Worm (Caenorhabditis elegans) whole organism, L4/young adult: ENCODE data around the gene M02E1.3.
"Not testable (repeated sequence)": the region's sequence is repeated elsewhere in the genome, so short reads cannot be mapped to it uniquely, and the experiment has no call there.

ENCODE experiments used
- W03F9.2 ChIP-seq: fragments of 150-350 bp; optimal IDR thresholded peaks from 2 replicates; lab custom pipeline; 2014; ENCODE audit warnings: missing biosample characterization, missing genetic modification characterization
- dao-5 ChIP-seq: sonication (generic microtip); optimal IDR thresholded peaks from 2 replicates; lab custom pipeline; 2016; ENCODE audit warnings: missing genotype, missing genetic modification characterization, moderate library complexity, missing compliant biosample characterization
- him-1 ChIP-seq: sonication (generic microtip); optimal IDR thresholded peaks from 2 replicates; lab custom pipeline; 2016; ENCODE audit warnings: missing genotype, missing genetic modification reagents, missing genetic modification characterization, missing compliant biosample characterization

Gene M02E1.3

ce11 chrX:325597-326161 is 3.4 kb downstream of the M02E1.3 start, which contains the start of gene M02E1.1:
Gene M02E1.1 (plus strand): TSS chrX:326111.
- TF ChIP-seq dao-5 (no peak), W03F9.2 (tag; lab: Kevin White, UChicago) (peak; percentile 53)

ce11 chrX:328736-329135 is 6.4 kb downstream of the M02E1.3 start:
- no peak for TF ChIP-seq W03F9.2 (tag; lab: Kevin White, UChicago)
- TF ChIP-seq dao-5: no peak
- TF ChIP-seq him-1 (tag; lab: Kevin White, UChicago): no peak

- no peak for TF ChIP-seq him-1 (tag; lab: Kevin White, UChicago)
- no peak for TF ChIP-seq dao-5
- no peak for TF ChIP-seq W03F9.2 (tag; lab: Kevin White, UChicago)
Measured at ce11 chrX:332643-333042, 10.3 kb downstream of the M02E1.3 start.

ce11 chrX:334452-334851 is 12.1 kb downstream of the M02E1.3 start:
- no peak for TF ChIP-seq dao-5
- TF ChIP-seq him-1 (tag; lab: Kevin White, UChicago): no peak
- TF ChIP-seq W03F9.2 (tag; lab: Kevin White, UChicago): no peak

ce11 chrX:343822-344221 is 21.5 kb downstream of the M02E1.3 start:
- TF ChIP-seq dao-5 (no peak), W03F9.2 (tag; lab: Kevin White, UChicago) (no peak), him-1 (tag; lab: Kevin White, UChicago) (no peak)

- TF ChIP-seq dao-5; W03F9.2 (tag; lab: Kevin White, UChicago); him-1 (tag; lab: Kevin White, UChicago): not testable (repeated sequence)
Measured at ce11 chrX:347117-347516, 24.8 kb downstream of the M02E1.3 start, which contains the start of gene C04E7.3. Gene C04E7.3 (minus strand): TSS chrX:347217.

ce11 chrX:348141-348540 is 25.8 kb downstream of the M02E1.3 start:
- no peak for TF ChIP-seq W03F9.2 (tag; lab: Kevin White, UChicago)
- no peak for TF ChIP-seq him-1 (tag; lab: Kevin White, UChicago)
- TF ChIP-seq dao-5: no peak

- TF ChIP-seq dao-5: no peak
- TF ChIP-seq him-1 (tag; lab: Kevin White, UChicago): peak; percentile 61
- TF ChIP-seq W03F9.2 (tag; lab: Kevin White, UChicago): no peak
Measured at ce11 chrX:353134-353669, 30.9 kb downstream of the M02E1.3 start, which contains the start of gene sor-3. Gene sor-3 (plus strand): TSS chrX:353619.

ce11 chrX:357792-358191 is 35.5 kb downstream of the M02E1.3 start, which contains the start of gene C04E7.1:
Gene C04E7.1 (plus strand): TSS chrX:358092.
- TF ChIP-seq W03F9.2 (tag; lab: Kevin White, UChicago): no peak
- TF ChIP-seq him-1 (tag; lab: Kevin White, UChicago): no peak
- no peak for TF ChIP-seq dao-5

ce11 chrX:360479-360878 is 38.2 kb downstream of the M02E1.3 start, which contains the start of gene C04E7.5:
Gene C04E7.5 (plus strand): TSS chrX:360779.
- TF ChIP-seq W03F9.2 (tag; lab: Kevin White, UChicago) (no peak), him-1 (tag; lab: Kevin White, UChicago) (no peak), dao-5 (no peak)

- no peak for TF ChIP-seq dao-5
- TF ChIP-seq W03F9.2 (tag; lab: Kevin White, UChicago): no peak
- no peak for TF ChIP-seq him-1 (tag; lab: Kevin White, UChicago)
Measured at ce11 chrX:369923-370322, 47.6 kb downstream of the M02E1.3 start.

ce11 chrX:371761-372285 is 49.5 kb downstream of the M02E1.3 start, which contains the start of gene nrde-3:
Gene nrde-3 (plus strand): TSS chrX:372235.
- no peak for TF ChIP-seq W03F9.2 (tag; lab: Kevin White, UChicago)
- TF ChIP-seq him-1 (tag; lab: Kevin White, UChicago): no peak
- no peak for TF ChIP-seq dao-5
